Worm (Caenorhabditis elegans): Measurements from ENCODE around the gene Y57G11C.1131.

- TF ChIP-seq ama-1 (optimal IDR thresholded peaks at IDR 0.05) (no peak), ceh-9 (tag; optimal IDR thresholded peaks at IDR 0.05) (no peak), ceh-30 (tag; optimal IDR thresholded peaks at IDR 0.05) (no peak), K02D7.2 (tag; optimal IDR thresholded peaks at IDR 0.05) (no peak), nfya-1 (tag; optimal IDR thresholded peaks at IDR 0.05) (no peak), C08G9.2 (tag; optimal IDR thresholded peaks at IDR 0.05) (no peak), dve-1 (tag; optimal IDR thresholded peaks at IDR 0.05) (no peak), K09A11.1 (tag; optimal IDR thresholded peaks at IDR 0.05; ENCODE audit: insufficient read depth) (no peak), dmd-4 (tag; optimal IDR thresholded peaks at IDR 0.05; ENCODE audit: borderline replicate concordance) (no peak), unc-42 (tag; optimal IDR thresholded peaks at IDR 0.05) (no peak)
Observed at ce11 chrIV:14929421-14929820, 3.4 kb upstream of the Y57G11C.1131 start, which contains the start of gene Y57G11C.28.

All from whole organism, late embryonic.